Fruit fly (Drosophila melanogaster) whole organism, prepupa: ENCODE results near the gene rho-6.

Experiments
- Blimp-1 ChIP-seq: fragments of 200-800 bp; sonication (Bioruptor generic); optimal IDR thresholded peaks from 3 replicates; lab custom pipeline; 2017; ENCODE audit warnings: missing biosample characterization, missing genetic modification characterization, mild to moderate bottlenecking, moderate library complexity, missing genetic modification reagents
- CG10631 ChIP-seq: fragments of 200-800 bp; sonication (Bioruptor generic); optimal IDR thresholded peaks from 2 replicates; lab custom pipeline; 2016; ENCODE audit warnings: missing biosample characterization, missing genetic modification characterization
- CG11762 ChIP-seq: fragments of 200-800 bp; sonication (Bioruptor generic); optimal IDR thresholded peaks from 3 replicates; lab custom pipeline; 2016; ENCODE audit warnings: missing biosample characterization, missing genetic modification characterization; ENCODE audit not compliant: insufficient read depth
- CG15336 ChIP-seq: fragments of 200-800 bp; sonication (Bioruptor generic); IDR thresholded peaks from 2 replicates; pipeline ENCODE4 v1.3.6; 2022; ENCODE audit warnings: missing biosample characterization, missing genetic modification characterization
- CG1621 ChIP-seq: fragments of 200-800 bp; sonication (Bioruptor generic); optimal IDR thresholded peaks from 3 replicates; lab custom pipeline; 2018; ENCODE audit warnings: missing biosample characterization, mild to moderate bottlenecking, missing genetic modification characterization
- CG16779 ChIP-seq: fragments of 200-800 bp; sonication (Bioruptor generic); optimal IDR thresholded peaks from 3 replicates; lab custom pipeline; 2017; ENCODE audit warnings: missing biosample characterization, mild to moderate bottlenecking, missing genetic modification characterization
- CG3032 ChIP-seq: fragments of 200-800 bp; optimal IDR thresholded peaks from 2 replicates; lab custom pipeline; 2019; ENCODE audit warnings: missing biosample characterization, mild to moderate bottlenecking, missing genetic modification characterization, moderate library complexity
- CG34406 ChIP-seq: fragments of 200-800 bp; sonication (Bioruptor generic); optimal IDR thresholded peaks from 3 replicates; lab custom pipeline; 2016; ENCODE audit warnings: missing biosample characterization, missing genetic modification characterization
- CG6808 ChIP-seq: fragments of 200-800 bp; sonication (Bioruptor generic); optimal IDR thresholded peaks from 3 replicates; lab custom pipeline; 2017; ENCODE audit warnings: missing biosample characterization, missing genetic modification characterization, mild to moderate bottlenecking, moderate library complexity, missing genetic modification reagents
- CG6854 ChIP-seq: fragments of 200-800 bp; sonication (Bioruptor generic); optimal IDR thresholded peaks from 2 replicates; lab custom pipeline; 2017; ENCODE audit warnings: missing biosample characterization, mild to moderate bottlenecking, missing genetic modification characterization
- CG7368 ChIP-seq: fragments of 200-800 bp; sonication (Bioruptor generic); optimal IDR thresholded peaks from 3 replicates; lab custom pipeline; 2016; ENCODE audit warnings: missing biosample characterization, missing genetic modification characterization
- CG8319 ChIP-seq: fragments of 200-800 bp; sonication (Bioruptor generic); optimal IDR thresholded peaks from 3 replicates; lab custom pipeline; 2016; ENCODE audit warnings: missing biosample characterization, missing genetic modification characterization
- Eip75B ChIP-seq: fragments of 200-800 bp; sonication (Bioruptor generic); optimal IDR thresholded peaks from 3 replicates; lab custom pipeline; 2016; ENCODE audit warnings: missing biosample characterization, missing genetic modification characterization
- Eip78C ChIP-seq: fragments of 200-800 bp; sonication (Bioruptor generic); peaks from one replicate; lab custom pipeline; 2016; ENCODE audit warnings: missing biosample characterization, missing genetic modification characterization
- Eip93F ChIP-seq: fragments of 200-800 bp; sonication (Bioruptor generic); optimal IDR thresholded peaks from 2 replicates; lab custom pipeline; 2016; ENCODE audit warnings: missing biosample characterization, mild to moderate bottlenecking, missing genetic modification characterization
- Ets21C ChIP-seq: fragments of 200-800 bp; sonication (Bioruptor generic); optimal IDR thresholded peaks from 3 replicates; lab custom pipeline; 2016; ENCODE audit warnings: missing biosample characterization, missing genetic modification characterization
- Ets96B ChIP-seq: fragments of 200-800 bp; optimal IDR thresholded peaks from 2 replicates; lab custom pipeline; 2019; ENCODE audit warnings: missing biosample characterization, mild to moderate bottlenecking, missing genetic modification characterization, moderate library complexity
- Gug ChIP-seq: fragments of 200-800 bp; sonication (Bioruptor generic); IDR thresholded peaks from 2 replicates; pipeline ENCODE4 v1.3.6; 2022; ENCODE audit warnings: missing biosample characterization, missing genetic modification characterization
- Hr38 ChIP-seq: sonication (Bioruptor generic); optimal IDR thresholded peaks from 2 replicates; lab custom pipeline; 2016; ENCODE audit warnings: missing biosample characterization, missing genetic modification characterization
- OdsH ChIP-seq: fragments of 200-800 bp; sonication (Bioruptor generic); optimal IDR thresholded peaks from 3 replicates; lab custom pipeline; 2016; ENCODE audit warnings: missing biosample characterization, missing genetic modification characterization
- dac ChIP-seq: fragments of 200-800 bp; sonication (Bioruptor generic); optimal IDR thresholded peaks from 2 replicates; lab custom pipeline; 2017; ENCODE audit warnings: missing biosample characterization, mild to moderate bottlenecking, missing genetic modification characterization
- eg ChIP-seq: fragments of 200-800 bp; sonication (Bioruptor generic); IDR thresholded peaks from 3 replicates; pipeline ENCODE4 v1.3.6; 2022; ENCODE audit warnings: missing biosample characterization, missing genetic modification characterization
- esn ChIP-seq: fragments of 200-800 bp; sonication (Bioruptor generic); optimal IDR thresholded peaks from 2 replicates; lab custom pipeline; 2016; ENCODE audit warnings: missing biosample characterization, mild to moderate bottlenecking, missing genetic modification characterization, moderate library complexity
- fd59A ChIP-seq: fragments of 200-800 bp; sonication (Bioruptor generic); optimal IDR thresholded peaks from 2 replicates; lab custom pipeline; 2017; ENCODE audit warnings: missing biosample characterization, mild to moderate bottlenecking, missing genetic modification characterization, missing genetic modification reagents
- fkh ChIP-seq: fragments of 200-800 bp; sonication (Bioruptor generic); optimal IDR thresholded peaks from 3 replicates; lab custom pipeline; 2017; ENCODE audit warnings: missing biosample characterization, mild to moderate bottlenecking, missing genetic modification characterization, moderate library complexity
- lz ChIP-seq: fragments of 200-800 bp; sonication (Bioruptor generic); optimal IDR thresholded peaks from 3 replicates; lab custom pipeline; 2016; ENCODE audit warnings: missing biosample characterization, missing genetic modification characterization
- net ChIP-seq: fragments of 200-800 bp; sonication (Bioruptor generic); optimal IDR thresholded peaks from 3 replicates; lab custom pipeline; 2016; ENCODE audit warnings: missing biosample characterization, missing genetic modification characterization
- pdm3 ChIP-seq: fragments of 200-800 bp; sonication (Bioruptor generic); optimal IDR thresholded peaks from 3 replicates; lab custom pipeline; 2016; ENCODE audit warnings: missing biosample characterization, missing genetic modification characterization
- spab ChIP-seq: fragments of 200-800 bp; sonication (Bioruptor generic); optimal IDR thresholded peaks from 2 replicates; lab custom pipeline; 2017; ENCODE audit warnings: missing biosample characterization, mild to moderate bottlenecking, missing genetic modification characterization, missing genetic modification reagents
- ss ChIP-seq, 2 experiments: fragments of 200-800 bp; sonication (Bioruptor generic); optimal IDR thresholded peaks; 2 replicates in 1 of 2; 3 replicates in 1 of 2; lab custom pipeline; 2017 to 2018; ENCODE audit warnings: mild to moderate bottlenecking in 2 of 2, missing biosample characterization in 2 of 2, missing genetic modification characterization in 2 of 2, moderate library complexity in 1 of 2
- svp ChIP-seq: fragments of 200-800 bp; sonication (Bioruptor generic); peaks from one replicate; lab custom pipeline; 2016; ENCODE audit warnings: missing biosample characterization, missing genetic modification characterization
- topi ChIP-seq: fragments of 200-800 bp; sonication (Bioruptor generic); optimal IDR thresholded peaks from 3 replicates; lab custom pipeline; 2016; ENCODE audit warnings: missing biosample characterization, missing genetic modification characterization

Gene rho-6

dm6 chr2L:12103231-12104210 lies 29.7 kb downstream of the rho-6 start, which contains the start of the genes Patsas and ThrRS (continued):
- TF ChIP-seq spab (GFP tag; lab: Kevin White, UChicago) (no peak), ss (GFP tag; optimal IDR thresholded peaks at IDR 0.05; lab: Kevin White, UChicago) (no peak), Blimp-1 (GFP tag; lab: Kevin White, UChicago) (no peak), Hr38 (no peak), Ets96B (tag; lab: Kevin White, UChicago) (peak; percentile 60), eg (GFP tag; lab: Robert Waterston, UW) (peak; percentile 91), topi (peak; percentile 76), fd59A (GFP tag; lab: Kevin White, UChicago) (peak; percentile 52), CG8319 (GFP tag; lab: Kevin White, UChicago) (peak; percentile 72), Eip93F (GFP tag; lab: Kevin White, UChicago) (peak; percentile 1), CG34406 (GFP tag; lab: Kevin White, UChicago) (peak; percentile 78), OdsH (GFP tag; lab: Kevin White, UChicago) (peak; percentile 87), CG16779 (tag; lab: Kevin White, UChicago) (peak; percentile 59), Gug (GFP tag; lab: Robert Waterston, UW) (peak; percentile 81), svp (no peak), CG11762 (GFP tag; lab: Kevin White, UChicago) (no peak), CG3032 (tag; lab: Kevin White, UChicago) (peak; percentile 83), dac (GFP tag; lab: Kevin White, UChicago) (peak; percentile 83), Eip75B (GFP tag; lab: Kevin White, UChicago) (no peak)

dm6 chr2L:12097698-12098097 lies 35.5 kb downstream of the rho-6 start, which contains the start of gene Ced-12:
Gene Ced-12, plus strand, starts transcription at chr2L:12097838.
- TF ChIP-seq CG10631 (GFP tag; lab: Kevin White, UChicago) = no peak
- TF ChIP-seq fkh (GFP tag; lab: Kevin White, UChicago) = peak; percentile 45
- no peak for TF ChIP-seq net

dm6 chr2L:12096396-12096813 lies 36.8 kb downstream of the rho-6 start, which contains the start of the genes CG6712 and Mt2:
Gene CG6712, minus strand, starts transcription at chr2L:12096511.
Gene Mt2, plus strand, starts transcription at chr2L:12096525.
- TF ChIP-seq Eip75B (GFP tag; lab: Kevin White, UChicago) = no peak
- peak; percentile 21 for TF ChIP-seq esn (GFP tag; lab: Kevin White, UChicago)
- TF ChIP-seq fkh (GFP tag; lab: Kevin White, UChicago) = peak; percentile 28
- no peak for TF ChIP-seq CG7368 (GFP tag; lab: Kevin White, UChicago)
- no peak for TF ChIP-seq topi
- peak; percentile 60 for TF ChIP-seq Eip78C (GFP tag; lab: Kevin White, UChicago)
- TF ChIP-seq CG6854 (GFP tag; lab: Kevin White, UChicago) = no peak
- TF ChIP-seq lz = peak; percentile 5
- TF ChIP-seq pdm3 (GFP tag; lab: Kevin White, UChicago) = no peak

dm6 chr2L:12093652-12094051 lies 39.6 kb downstream of the rho-6 start:
- TF ChIP-seq Ets21C (GFP tag; lab: Kevin White, UChicago) (no peak), CG15336 (GFP tag; lab: Robert Waterston, UW) (no peak), pdm3 (GFP tag; lab: Kevin White, UChicago) (no peak), CG6808 (no peak), CG3032 (tag; lab: Kevin White, UChicago) (no peak), fd59A (GFP tag; lab: Kevin White, UChicago) (no peak), net (no peak), eg (GFP tag; lab: Robert Waterston, UW) (no peak), Gug (GFP tag; lab: Robert Waterston, UW) (no peak), CG1621 (tag; lab: Kevin White, UChicago) (no peak)
- TF ChIP-seq, all 60 proteins: peak for 0
